Worm (Caenorhabditis elegans) whole organism, late embryonic: ENCODE data around the gene lgc-55.

ENCODE experiments used
- C08G9.2 ChIP-seq: sonication (generic microtip); optimal IDR thresholded peaks from 2 replicates; lab custom pipeline; 2016; ENCODE audit warnings: mild to moderate bottlenecking, missing genetic modification characterization, moderate library complexity, missing compliant biosample characterization
- F13H6.1 ChIP-seq: sonication (generic microtip); optimal IDR thresholded peaks from 2 replicates; lab custom pipeline; 2016; ENCODE audit warnings: missing genetic modification characterization, missing compliant biosample characterization
- ceh-2 ChIP-seq: sonication (generic microtip); optimal IDR thresholded peaks from 2 replicates; lab custom pipeline; 2016; ENCODE audit warnings: missing genotype, missing genetic modification characterization, missing compliant biosample characterization
- ceh-45 ChIP-seq: fragments of 200-800 bp; sonication (Bioruptor generic); IDR thresholded peaks from 2 replicates; pipeline ENCODE4 v1.3.6; 2022; ENCODE audit warnings: missing genetic modification reagents, missing genetic modification characterization, missing compliant biosample characterization
- dmd-4 ChIP-seq: sonication (generic microtip); optimal IDR thresholded peaks from 2 replicates; lab custom pipeline; 2016; ENCODE audit warnings: borderline replicate concordance, missing genetic modification characterization, missing compliant biosample characterization
- elt-2 ChIP-seq: sonication (generic microtip); optimal IDR thresholded peaks from 2 replicates; lab custom pipeline; 2016; ENCODE audit warnings: missing genetic modification reagents, missing genetic modification characterization, missing compliant biosample characterization
- ets-4 ChIP-seq: sonication (generic microtip); optimal IDR thresholded peaks from 2 replicates; lab custom pipeline; 2016; ENCODE audit warnings: missing genetic modification characterization, missing compliant biosample characterization
- gmeb-2 ChIP-seq: sonication (generic microtip); optimal IDR thresholded peaks from 2 replicates; lab custom pipeline; 2016; ENCODE audit warnings: missing genetic modification characterization, inconsistent platforms, missing compliant biosample characterization
- hlh-13 ChIP-seq: fragments of 200-800 bp; sonication (Bioruptor generic); optimal IDR thresholded peaks from 2 replicates; lab custom pipeline; 2018; ENCODE audit warnings: mild to moderate bottlenecking, missing genetic modification characterization, missing compliant biosample characterization
- lim-6 ChIP-seq: sonication (generic microtip); optimal IDR thresholded peaks from 2 replicates; lab custom pipeline; 2016; ENCODE audit warnings: missing genetic modification characterization, missing compliant biosample characterization
- lin-11 ChIP-seq: fragments of 200-800 bp; sonication (Bioruptor generic); optimal IDR thresholded peaks from 2 replicates; lab custom pipeline; 2018; ENCODE audit warnings: mild to moderate bottlenecking, missing genetic modification characterization, missing compliant biosample characterization
- nfya-1 ChIP-seq: sonication (generic microtip); optimal IDR thresholded peaks from 2 replicates; lab custom pipeline; 2017; ENCODE audit warnings: missing genetic modification characterization, mild to moderate bottlenecking, missing compliant biosample characterization, antibody characterized with exemption, moderate library complexity
- pat-9 ChIP-seq: fragments of 200-800 bp; sonication (Bioruptor generic); optimal IDR thresholded peaks from 2 replicates; lab custom pipeline; 2018; ENCODE audit warnings: mild to moderate bottlenecking, missing genetic modification characterization, moderate library complexity, missing compliant biosample characterization
- pax-1 ChIP-seq: fragments of 150-350 bp; optimal IDR thresholded peaks from 2 replicates; lab custom pipeline; 2014; ENCODE audit warnings: missing biosample characterization, missing genetic modification characterization

- TF ChIP-seq lin-11 (tag; lab: Kevin White, UChicago): no peak
- no peak for TF ChIP-seq dmd-4 (tag; lab: Kevin White, UChicago)
- no peak for TF ChIP-seq ceh-45
- no peak for TF ChIP-seq nfya-1 (tag; lab: Kevin White, UChicago)
- no peak for TF ChIP-seq ets-4 (tag; lab: Kevin White, UChicago)
- no peak for TF ChIP-seq C08G9.2 (tag; lab: Kevin White, UChicago)
- TF ChIP-seq gmeb-2 (tag; lab: Kevin White, UChicago): no peak
- TF ChIP-seq elt-2 (tag; lab: Kevin White, UChicago): no peak
- TF ChIP-seq F13H6.1 (tag; lab: Kevin White, UChicago): no peak
- TF ChIP-seq hlh-13 (GFP tag; lab: Kevin White, UChicago): no peak
- no peak for TF ChIP-seq lim-6
- no peak for TF ChIP-seq pat-9 (tag; lab: Kevin White, UChicago)
- no peak for TF ChIP-seq ceh-2 (tag; lab: Kevin White, UChicago)
- no peak for TF ChIP-seq pax-1 (tag; lab: Kevin White, UChicago)
Observed at ce11 chrV:20034912-20035311, 12.1 kb downstream of the lgc-55 start.
